Fruit fly (Drosophila melanogaster): ENCODE results near the gene CG32983.

dm6 chr2L:8898714-8899652, 33.3 kb downstream of the CG32983 start, which contains the start of gene CG34398:
- TF ChIP-seq EcR (GFP tag; optimal IDR thresholded peaks at IDR 0.05) (no peak), CG8478 (optimal IDR thresholded peaks at IDR 0.05) (no peak), Dll (optimal IDR thresholded peaks at IDR 0.05) (no peak), pan (optimal IDR thresholded peaks at IDR 0.05) (no peak)

All from whole organism.